Worm (Caenorhabditis elegans): ENCODE data around the gene F54C8.6.

DNA sequence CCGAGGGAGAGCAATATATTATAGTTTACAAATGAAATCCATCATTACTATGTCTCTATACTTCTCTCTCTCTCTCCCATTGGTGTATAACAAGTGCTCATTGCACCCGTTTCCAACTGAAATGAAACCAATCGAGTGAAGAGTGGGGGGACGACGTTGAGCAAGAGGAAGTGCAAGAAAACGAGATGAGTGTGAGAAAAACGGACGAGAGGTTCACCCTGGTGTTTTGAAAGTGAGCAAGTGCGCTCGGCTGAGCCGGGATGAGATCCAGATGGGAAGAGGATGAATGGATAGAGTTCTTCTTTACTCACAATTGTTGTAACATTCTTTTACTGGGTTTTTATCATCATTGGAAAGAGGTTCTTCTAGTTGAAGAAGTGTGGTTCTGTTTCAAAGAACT, 34.0 kb upstream of the F54C8.6 start:
- TF ChIP-seq R02D3.7 (tag; optimal IDR thresholded peaks at IDR 0.05) (no peak), blmp-1 (tag; optimal IDR thresholded peaks at IDR 0.05; ENCODE audit: insufficient read depth) (no peak), ceh-16 (tag; optimal IDR thresholded peaks at IDR 0.05) (no peak), unc-62 (GFP tag; optimal IDR thresholded peaks at IDR 0.05) (no peak), ZK546.5 (tag; optimal IDR thresholded peaks at IDR 0.05) (no peak), dmd-4 (tag; optimal IDR thresholded peaks at IDR 0.05) (no peak), egl-27 (tag; optimal IDR thresholded peaks at IDR 0.05) (no peak), nhr-6 (tag; optimal IDR thresholded peaks at IDR 0.05) (no peak), skn-1 (tag; optimal IDR thresholded peaks at IDR 0.05) (no peak), elt-3 (tag; optimal IDR thresholded peaks at IDR 0.05) (no peak), F13H6.1 (tag; optimal IDR thresholded peaks at IDR 0.05) (peak; percentile 7), nhr-23 (tag; optimal IDR thresholded peaks at IDR 0.05) (no peak)
